Fruit fly (Drosophila melanogaster): ENCODE measurements around the gene CG4440.
A peak's percentile ranks its signal among the peaks of the same experiment; 100 is the strongest.

The CG4440 gene

DNA sequence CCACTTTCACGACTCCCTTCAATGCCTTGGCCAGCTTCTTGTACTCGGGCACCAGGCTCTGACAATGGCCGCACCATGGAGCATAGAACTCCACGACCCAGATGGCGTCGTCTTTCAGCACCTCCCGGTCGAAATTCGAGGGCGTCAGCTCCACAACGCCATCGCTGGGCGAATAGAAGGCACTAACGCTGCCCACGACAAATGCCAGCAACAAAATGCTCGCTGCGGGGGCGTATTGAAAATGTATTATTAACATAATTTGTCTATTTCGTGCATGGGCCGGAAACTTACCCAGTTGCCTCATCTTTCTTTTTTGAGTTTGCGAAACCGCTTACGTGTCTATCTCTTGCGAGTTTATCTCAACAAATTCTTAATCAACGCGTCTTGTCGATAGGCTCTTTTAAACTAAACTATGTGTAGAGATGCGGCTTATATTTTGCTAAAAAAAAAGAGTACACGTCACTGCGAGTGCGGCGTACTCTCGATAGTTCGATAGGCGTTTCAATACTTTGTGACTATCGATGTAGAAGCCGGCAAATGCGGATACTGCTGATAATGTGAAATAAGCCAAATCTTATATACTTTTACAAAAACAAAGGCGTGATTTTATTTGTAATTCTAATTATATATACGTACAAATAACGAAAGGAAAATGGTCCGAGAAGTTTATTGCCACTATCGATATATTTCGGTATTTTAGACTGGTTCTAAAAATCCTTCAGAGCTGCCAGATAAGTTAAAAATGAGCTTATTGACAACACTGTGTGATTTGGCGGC is 26.7 kb downstream of the CG4440 start, which contains the start of gene CaBP1 (continued):
- TF ChIP-seq abd-A (tag; optimal IDR thresholded peaks at IDR 0.05) (peak; percentile 21), slou (GFP tag; optimal IDR thresholded peaks at IDR 0.05) (no peak), MESR4 (GFP tag; optimal IDR thresholded peaks at IDR 0.05) (peak; percentile 71), knrl (GFP tag; IDR thresholded peaks at IDR 0.05; ENCODE audit: partially characterized antibody) (peak; percentile 93), HLH4C (GFP tag; IDR thresholded peaks at IDR 0.05; ENCODE audit: partially characterized antibody) (peak; percentile 93), Nf-YC (tag; optimal IDR thresholded peaks at IDR 0.05) (peak; percentile 24), Dref (GFP tag; IDR thresholded peaks at IDR 0.05) (peak; percentile 74), CG7987 (GFP tag; optimal IDR thresholded peaks at IDR 0.05) (no peak), CG15696 (tag; optimal IDR thresholded peaks at IDR 0.05) (no peak), hbn (GFP tag; IDR thresholded peaks at IDR 0.05; ENCODE audit: partially characterized antibody) (peak; percentile 98), CG31365 (tag; optimal IDR thresholded peaks at IDR 0.05) (no peak), da (GFP tag; optimal IDR thresholded peaks at IDR 0.05) (no peak), Sin3A (optimal IDR thresholded peaks at IDR 0.05) (peak; percentile 72), CG4424 (GFP tag; optimal IDR thresholded peaks at IDR 0.05) (no peak), chinmo (GFP tag; IDR thresholded peaks at IDR 0.05; ENCODE audit: partially characterized antibody) (peak; percentile 91; the same call in 3 of the 4 replicates), CG14860 (GFP tag; IDR thresholded peaks at IDR 0.05; ENCODE audit: partially characterized antibody) (peak; percentile 84), klu (GFP tag; IDR thresholded peaks at IDR 0.05) (no peak), CG34224 (GFP tag; IDR thresholded peaks at IDR 0.05; ENCODE audit: partially characterized antibody) (peak; percentile 98), CG18262 (tag; optimal IDR thresholded peaks at IDR 0.05) (no peak), otp (GFP tag; IDR thresholded peaks at IDR 0.05) (no peak), CG30020 (tag; optimal IDR thresholded peaks at IDR 0.05) (peak; percentile 40), CG14710 (tag; optimal IDR thresholded peaks at IDR 0.05) (peak; percentile 59), CTCF (GFP tag; optimal IDR thresholded peaks at IDR 0.05) (peak; percentile 5), CG13624 (GFP tag; optimal IDR thresholded peaks at IDR 0.05) (no peak), CG17829 (tag; optimal IDR thresholded peaks at IDR 0.05) (peak; percentile 31), CG1832 (GFP tag; optimal IDR thresholded peaks at IDR 0.05) (no peak), Rfx (GFP tag; IDR thresholded peaks at IDR 0.05) (peak; percentile 36; the same call in 1 of the 2 replicates), gt (GFP tag; IDR thresholded peaks at IDR 0.05) (no peak), sr (GFP tag; IDR thresholded peaks at IDR 0.05) (peak; percentile 97), tna (GFP tag; IDR thresholded peaks at IDR 0.05; ENCODE audit: partially characterized antibody) (peak; percentile 87), CG15514 (GFP tag; optimal IDR thresholded peaks at IDR 0.05) (peak; percentile 37), pzg (GFP tag; optimal IDR thresholded peaks at IDR 0.05) (peak; percentile 63), trem (tag; optimal IDR thresholded peaks at IDR 0.05) (peak; percentile 64), Dll (GFP tag; IDR thresholded peaks at IDR 0.05; ENCODE audit: partially characterized antibody) (peak; percentile 99), zen2 (GFP tag; IDR thresholded peaks at IDR 0.05; ENCODE audit: partially characterized antibody) (peak; percentile 93; the same call in 2 of the 3 replicates), CG10147 (GFP tag; optimal IDR thresholded peaks at IDR 0.05) (peak; percentile 19), eve (GFP tag; optimal IDR thresholded peaks at IDR 0.05) (peak in 1 of 2 experiments; percentile 70), CG15073 (GFP tag; optimal IDR thresholded peaks at IDR 0.05) (no peak), gce (GFP tag; IDR thresholded peaks at IDR 0.05) (no peak), CG4617 (GFP tag; optimal IDR thresholded peaks at IDR 0.05; ENCODE audit: borderline replicate concordance) (peak; percentile 5), CG12659 (GFP tag; optimal IDR thresholded peaks at IDR 0.05) (peak; percentile 50), CG11504 (tag; optimal IDR thresholded peaks at IDR 0.05) (peak; percentile 15), Opbp (GFP tag; IDR thresholded peaks at IDR 0.05; ENCODE audit: partially characterized antibody) (peak; percentile 93; the same call in 2 of the 3 replicates), gfzf (GFP tag; optimal IDR thresholded peaks at IDR 0.05) (peak; percentile 18), Abd-B (GFP tag; optimal IDR thresholded peaks at IDR 0.05) (peak; percentile 36), pho (GFP tag; optimal IDR thresholded peaks at IDR 0.05) (no peak), Sry-δ (GFP tag; optimal IDR thresholded peaks at IDR 0.05) (peak; percentile 72), CG7928 (GFP tag; optimal IDR thresholded peaks at IDR 0.05) (no peak)
